Worm (Caenorhabditis elegans) whole organism, young adult: ENCODE measurements around the gene lelo-3.

Experiments
- F49E8.2 ChIP-seq: sonication (generic microtip); optimal IDR thresholded peaks from 3 replicates; lab custom pipeline; 2017; ENCODE audit warnings: missing genetic modification characterization, mild to moderate bottlenecking, missing compliant biosample characterization, antibody characterized with exemption, moderate library complexity; ENCODE audit not compliant: insufficient read depth
- T26A5.8 ChIP-seq: sonication (generic microtip); optimal IDR thresholded peaks from 2 replicates; lab custom pipeline; 2016; ENCODE audit warnings: missing genetic modification characterization, missing compliant biosample characterization
- ama-1 ChIP-seq, 3 experiments: fragments of 150-350 bp in 1 of 3; sonication (generic microtip) in 2 of 3; optimal IDR thresholded peaks; 2 replicates each; lab custom pipeline; 2014 to 2018; ENCODE audit warnings: missing biosample characterization in 2 of 3, missing genetic modification characterization in 2 of 3, missing genetic modification reagents in 2 of 3
- ccch-3 ChIP-seq: fragments of 200-800 bp; sonication (Bioruptor generic); optimal IDR thresholded peaks from 2 replicates; lab custom pipeline; 2018; ENCODE audit warnings: mild to moderate bottlenecking, missing genetic modification characterization, missing compliant biosample characterization
- egrh-3 ChIP-seq: fragments of 200-800 bp; sonication (Bioruptor generic); IDR thresholded peaks from 2 replicates; pipeline ENCODE4 v1.3.6; 2022; ENCODE audit warnings: missing genetic modification reagents, missing genetic modification characterization, missing compliant biosample characterization
- mel-28 ChIP-seq: sonication (generic microtip); optimal IDR thresholded peaks from 2 replicates; lab custom pipeline; 2016; ENCODE audit warnings: borderline replicate concordance, mild to moderate bottlenecking, missing genetic modification characterization, missing compliant biosample characterization
- nhr-179 ChIP-seq: sonication (generic microtip); optimal IDR thresholded peaks from 2 replicates; lab custom pipeline; 2016; ENCODE audit warnings: mild to moderate bottlenecking, missing genetic modification characterization, missing compliant biosample characterization
- sea-2 ChIP-seq: fragments of 200-800 bp; sonication (Bioruptor generic); IDR thresholded peaks from 2 replicates; pipeline ENCODE4 v1.3.6; 2022; ENCODE audit warnings: missing genetic modification characterization, missing compliant biosample characterization
- snpc-1.1 ChIP-seq: sonication (generic microtip); optimal IDR thresholded peaks from 2 replicates; lab custom pipeline; 2017; ENCODE audit warnings: missing genetic modification characterization, mild to moderate bottlenecking, missing compliant biosample characterization, antibody characterized with exemption, moderate library complexity, missing genotype, missing genetic modification reagents; ENCODE audit not compliant: insufficient read depth
- unc-62 ChIP-seq: fragments of 150-350 bp; optimal IDR thresholded peaks from 2 replicates; lab custom pipeline; 2014; ENCODE audit warnings: missing biosample characterization, missing genetic modification reagents, missing genetic modification characterization
- zfh-2 ChIP-seq: fragments of 200-800 bp; sonication (Bioruptor generic); conservative IDR thresholded peaks from 2 replicates; pipeline ENCODE4 v1.3.6; 2022; ENCODE audit warnings: missing genetic modification reagents, missing genetic modification characterization, missing compliant biosample characterization
- ztf-6 ChIP-seq: fragments of 200-800 bp; sonication (Bioruptor generic); IDR thresholded peaks from 2 replicates; pipeline ENCODE4 v1.3.6; 2022; ENCODE audit warnings: missing genetic modification reagents, missing genetic modification characterization, missing compliant biosample characterization

DNA sequence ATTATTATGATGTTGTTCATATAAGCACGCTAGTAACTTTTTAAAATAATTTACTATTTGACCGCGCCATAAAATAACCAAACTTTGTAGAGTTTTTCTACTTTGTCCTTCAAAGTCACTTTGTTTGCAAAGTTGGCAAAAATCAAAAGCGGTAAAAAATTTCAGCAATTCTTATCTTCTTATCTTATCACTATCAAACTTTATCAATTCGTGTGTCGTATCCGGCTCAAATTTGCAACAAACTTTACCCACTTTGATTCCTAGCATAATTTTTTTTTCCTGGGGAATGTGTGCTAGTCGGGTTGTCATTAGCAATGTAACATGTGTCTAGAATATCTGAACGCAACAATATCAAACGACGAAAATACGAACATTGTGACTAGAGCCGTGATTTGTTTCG, 36.6 kb downstream of the lelo-3 start:
- TF ChIP-seq mel-28 (tag; lab: Kevin White, UChicago) (no peak), egrh-3 (GFP tag; lab: Robert Waterston, UW) (no peak), ccch-3 (GFP tag; lab: Kevin White, UChicago) (no peak), ama-1 (optimal IDR thresholded peaks at IDR 0.05; lab: Kevin White, UChicago) (no peak), ama-1 (GFP tag; optimal IDR thresholded peaks at IDR 0.05; lab: Kevin White, UChicago) (no peak), zfh-2 (no peak), F49E8.2 (tag; lab: Kevin White, UChicago) (no peak), unc-62 (GFP tag; lab: Kevin White, UChicago) (no peak), nhr-179 (tag; lab: Kevin White, UChicago) (no peak), sea-2 (GFP tag; lab: Robert Waterston, UW) (no peak), ztf-6 (GFP tag; lab: Robert Waterston, UW) (no peak), snpc-1.1 (tag; lab: Kevin White, UChicago) (no peak), T26A5.8 (tag; lab: Kevin White, UChicago) (no peak)
